Worm (Caenorhabditis elegans) whole organism, L1 larva: Measurements from ENCODE around the gene F54H12.2.
"Not testable (repeated sequence)": the region's sequence is repeated elsewhere in the genome, so short reads cannot be mapped to it uniquely, and the experiment has no call there.

Experiments used
- C16A3.4 ChIP-seq: fragments of 150-350 bp; optimal IDR thresholded peaks from 2 replicates; lab custom pipeline; 2014; ENCODE audit warnings: missing biosample characterization, missing genetic modification characterization
- C34B4.2 ChIP-seq: sonication (generic microtip); optimal IDR thresholded peaks from 2 replicates; lab custom pipeline; 2017; ENCODE audit warnings: mild to moderate bottlenecking, missing genetic modification characterization, missing compliant biosample characterization
- alr-1 ChIP-seq: fragments of 200-800 bp; sonication (Bioruptor generic); optimal IDR thresholded peaks from 2 replicates; lab custom pipeline; 2018; ENCODE audit warnings: borderline replicate concordance, mild to moderate bottlenecking, missing genetic modification characterization, missing compliant biosample characterization
- aly-2 ChIP-seq: fragments of 150-350 bp; optimal IDR thresholded peaks from 2 replicates; lab custom pipeline; 2014; ENCODE audit warnings: missing biosample characterization, missing genetic modification characterization
- ama-1 ChIP-seq: fragments of 150-350 bp; optimal IDR thresholded peaks from 2 replicates; lab custom pipeline; 2014
- ces-1 ChIP-seq: fragments of 150-350 bp; optimal IDR thresholded peaks from 2 replicates; lab custom pipeline; 2014; ENCODE audit warnings: missing biosample characterization, missing genetic modification reagents, missing genetic modification characterization
- dpl-1 ChIP-seq, 3 experiments: fragments of 150-350 bp in 2 of 3; sonication (generic microtip) in 1 of 3; optimal IDR thresholded peaks; 2 replicates each; lab custom pipeline; 2014 to 2017; ENCODE audit warnings: missing biosample characterization in 3 of 3, missing genetic modification characterization in 3 of 3, missing genetic modification reagents in 3 of 3
- dsc-1 ChIP-seq: sonication (generic microtip); optimal IDR thresholded peaks from 2 replicates; lab custom pipeline; 2016; ENCODE audit warnings: mild to moderate bottlenecking, missing genetic modification characterization, missing compliant biosample characterization
- egl-27 ChIP-seq, 2 experiments: fragments of 150-350 bp in 1 of 2; sonication (generic microtip); optimal IDR thresholded peaks; 3 replicates each; lab custom pipeline; 2017 to 2018; ENCODE audit warnings: missing biosample characterization in 2 of 2, missing genetic modification characterization in 2 of 2, missing genetic modification reagents in 2 of 2
- fkh-10 ChIP-seq: sonication (generic microtip); optimal IDR thresholded peaks from 2 replicates; lab custom pipeline; 2017; ENCODE audit warnings: missing biosample characterization, missing genetic modification reagents, missing genetic modification characterization
- fkh-4 ChIP-seq: sonication (generic microtip); optimal IDR thresholded peaks from 2 replicates; lab custom pipeline; 2016; ENCODE audit warnings: missing compliant biosample characterization, missing genetic modification characterization, borderline replicate concordance
- fos-1 ChIP-seq: fragments of 150-350 bp; optimal IDR thresholded peaks from 2 replicates; lab custom pipeline; 2014; ENCODE audit warnings: missing biosample characterization, missing genetic modification characterization
- hlh-17 ChIP-seq: fragments of 200-800 bp; sonication (Bioruptor generic); optimal IDR thresholded peaks from 2 replicates; lab custom pipeline; 2018; ENCODE audit warnings: missing genetic modification characterization, mild to moderate bottlenecking, missing compliant biosample characterization, moderate library complexity, borderline replicate concordance
- hpl-2 ChIP-seq: fragments of 150-350 bp; optimal IDR thresholded peaks from 2 replicates; lab custom pipeline; 2014; ENCODE audit warnings: missing biosample characterization, missing genetic modification reagents, missing genetic modification characterization
- isw-1 ChIP-seq: fragments of 200-800 bp; sonication (Bioruptor generic); IDR thresholded peaks from 2 replicates; pipeline ENCODE4 v1.3.6; 2022; ENCODE audit warnings: missing genetic modification characterization, missing compliant biosample characterization
- lin-35 ChIP-seq, 2 experiments: fragments of 150-350 bp; optimal IDR thresholded peaks; 2 replicates each; lab custom pipeline; 2014; ENCODE audit warnings: missing biosample characterization in 2 of 2, missing genetic modification characterization in 2 of 2, missing genetic modification reagents in 2 of 2
- lir-3 ChIP-seq: sonication (generic microtip); optimal IDR thresholded peaks from 2 replicates; lab custom pipeline; 2016; ENCODE audit warnings: mild to moderate bottlenecking, missing genetic modification characterization, moderate library complexity, missing compliant biosample characterization; ENCODE audit not compliant: poor library complexity
- lsy-2 ChIP-seq, 2 experiments: fragments of 150-350 bp; optimal IDR thresholded peaks; 2 replicates each; lab custom pipeline; 2014; ENCODE audit warnings: missing biosample characterization in 2 of 2, missing genetic modification characterization in 2 of 2
- mdl-1 ChIP-seq, 2 experiments: fragments of 150-350 bp; optimal IDR thresholded peaks; 2 replicates each; lab custom pipeline; 2014 to 2017; ENCODE audit warnings: missing biosample characterization in 2 of 2, missing genetic modification characterization in 2 of 2, inconsistent platforms in 1 of 2
- nhr-12 ChIP-seq: sonication (generic microtip); optimal IDR thresholded peaks from 2 replicates; lab custom pipeline; 2017; ENCODE audit warnings: missing biosample characterization, missing genetic modification characterization
- nhr-19 ChIP-seq: fragments of 200-800 bp; sonication (Bioruptor generic); conservative IDR thresholded peaks from 2 replicates; pipeline ENCODE4 v1.3.6; 2022; ENCODE audit warnings: missing genetic modification characterization, missing compliant biosample characterization
- nhr-237 ChIP-seq: fragments of 150-350 bp; optimal IDR thresholded peaks from 2 replicates; lab custom pipeline; 2014; ENCODE audit warnings: missing biosample characterization, missing genetic modification characterization
- nhr-28 ChIP-seq: fragments of 150-350 bp; optimal IDR thresholded peaks from 2 replicates; lab custom pipeline; 2014; ENCODE audit warnings: missing biosample characterization, missing genetic modification characterization
- nhr-71 ChIP-seq: sonication (generic microtip); optimal IDR thresholded peaks from 2 replicates; lab custom pipeline; 2016; ENCODE audit warnings: mild to moderate bottlenecking, missing genetic modification characterization, moderate library complexity, missing compliant biosample characterization
- nhr-77 ChIP-seq: fragments of 150-350 bp; optimal IDR thresholded peaks from 2 replicates; lab custom pipeline; 2014; ENCODE audit warnings: missing biosample characterization, missing genetic modification characterization
- nhr-84 ChIP-seq: sonication (generic microtip); optimal IDR thresholded peaks from 2 replicates; lab custom pipeline; 2017; ENCODE audit warnings: missing biosample characterization, missing genetic modification characterization
- nhr-90 ChIP-seq: sonication (generic microtip); optimal IDR thresholded peaks from 2 replicates; lab custom pipeline; 2016; ENCODE audit warnings: mild to moderate bottlenecking, missing genetic modification characterization, missing compliant biosample characterization; ENCODE audit not compliant: poor library complexity
- sox-4 ChIP-seq: sonication (generic microtip); optimal IDR thresholded peaks from 2 replicates; lab custom pipeline; 2016; ENCODE audit warnings: missing genetic modification characterization, missing compliant biosample characterization
- swsn-7 ChIP-seq: sonication (generic microtip); optimal IDR thresholded peaks from 2 replicates; lab custom pipeline; 2016; ENCODE audit warnings: missing genetic modification characterization, missing compliant biosample characterization
- tbx-2 ChIP-seq: sonication (generic microtip); optimal IDR thresholded peaks from 2 replicates; lab custom pipeline; 2016; ENCODE audit warnings: missing genetic modification characterization, missing compliant biosample characterization
- unc-30 ChIP-seq: sonication (generic microtip); optimal IDR thresholded peaks from 2 replicates; lab custom pipeline; 2017; ENCODE audit warnings: missing biosample characterization, missing genetic modification characterization
- unc-98 ChIP-seq: fragments of 200-800 bp; sonication (Bioruptor generic); IDR thresholded peaks from 2 replicates; pipeline ENCODE4 v1.3.6; 2022; ENCODE audit warnings: missing genetic modification characterization, missing compliant biosample characterization
- vab-15 ChIP-seq: sonication (generic microtip); optimal IDR thresholded peaks from 2 replicates; lab custom pipeline; 2017; ENCODE audit warnings: missing genotype, mild to moderate bottlenecking, missing genetic modification characterization, missing compliant biosample characterization
- ztf-11 ChIP-seq, 2 experiments: sonication (generic microtip); optimal IDR thresholded peaks; 2 replicates each; lab custom pipeline; 2016 to 2017; ENCODE audit warnings: missing genetic modification characterization in 2 of 2, missing biosample characterization in 1 of 2, missing compliant biosample characterization in 1 of 2

The F54H12.2 gene

DNA sequence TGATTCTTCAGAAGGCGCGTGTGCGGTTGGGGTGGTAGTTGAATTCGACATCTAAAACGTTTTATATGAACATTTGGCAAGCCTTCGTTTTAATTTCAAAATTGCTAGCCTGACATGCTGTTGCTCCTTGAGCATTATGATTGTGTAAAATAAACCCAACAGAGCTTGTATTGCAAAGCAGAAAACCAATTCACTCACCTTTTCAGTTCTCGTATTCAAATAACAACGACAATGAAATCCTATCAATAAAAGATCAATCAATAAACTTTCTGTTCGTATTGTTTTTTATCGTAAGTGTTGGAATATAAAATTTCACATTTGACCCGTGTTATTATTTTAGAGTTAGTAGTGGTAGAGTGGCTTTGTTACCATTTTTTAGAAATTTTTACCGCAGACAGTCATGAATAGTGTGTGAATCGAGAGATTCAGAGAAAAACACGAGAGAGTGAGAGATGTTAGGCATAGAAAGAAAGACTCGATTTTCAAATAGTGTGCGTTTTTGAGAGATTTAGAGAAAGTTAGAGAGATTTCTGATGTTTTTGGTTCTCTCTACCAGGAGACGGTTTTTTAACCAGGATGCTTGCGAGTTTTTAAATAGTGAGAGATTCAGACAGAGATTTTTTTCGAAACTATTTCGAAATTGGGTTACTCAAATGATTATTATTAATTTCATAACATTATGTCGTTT lies 5.3 kb upstream of the F54H12.2 start, which contains the start of gene F54H12.10:
F54H12.10 (minus strand) TSS at position 51 of the 688 bp plus-strand sequence.
- TF ChIP-seq dsc-1: peak; percentile 8
- peak; percentile 33; the same call in 1 of the 2 replicates for TF ChIP-seq nhr-19 (GFP tag; lab: Robert Waterston, UW)

DNA sequence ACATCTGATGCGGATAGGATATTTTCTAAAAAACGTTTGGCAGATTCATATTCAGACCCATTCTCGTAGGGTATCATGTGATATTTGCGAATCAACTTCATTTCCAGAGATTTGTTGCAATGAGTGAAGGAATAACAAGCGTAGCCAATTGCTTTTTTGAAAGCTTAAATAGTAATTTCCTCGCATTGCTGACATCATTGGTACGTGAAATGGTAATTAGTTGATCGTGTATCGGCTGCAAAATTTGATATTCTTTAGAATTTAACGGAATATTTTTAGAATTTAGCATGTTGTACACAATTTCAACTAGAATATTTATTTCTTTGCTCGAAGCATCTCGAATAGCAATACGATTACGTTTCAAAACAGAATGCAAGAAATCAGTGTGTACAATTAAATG lies 1.7 kb upstream of the F54H12.2 start, which contains the start of gene F54H12.4:
F54H12.4 (minus strand) TSS at position 101 of the 400 bp plus-strand sequence.
- not testable (repeated sequence) for TF ChIP-seq fkh-4; nhr-77; lin-35 (GFP tag; optimal IDR thresholded peaks at IDR 0.05; lab: Kevin White, UChicago)

DNA sequence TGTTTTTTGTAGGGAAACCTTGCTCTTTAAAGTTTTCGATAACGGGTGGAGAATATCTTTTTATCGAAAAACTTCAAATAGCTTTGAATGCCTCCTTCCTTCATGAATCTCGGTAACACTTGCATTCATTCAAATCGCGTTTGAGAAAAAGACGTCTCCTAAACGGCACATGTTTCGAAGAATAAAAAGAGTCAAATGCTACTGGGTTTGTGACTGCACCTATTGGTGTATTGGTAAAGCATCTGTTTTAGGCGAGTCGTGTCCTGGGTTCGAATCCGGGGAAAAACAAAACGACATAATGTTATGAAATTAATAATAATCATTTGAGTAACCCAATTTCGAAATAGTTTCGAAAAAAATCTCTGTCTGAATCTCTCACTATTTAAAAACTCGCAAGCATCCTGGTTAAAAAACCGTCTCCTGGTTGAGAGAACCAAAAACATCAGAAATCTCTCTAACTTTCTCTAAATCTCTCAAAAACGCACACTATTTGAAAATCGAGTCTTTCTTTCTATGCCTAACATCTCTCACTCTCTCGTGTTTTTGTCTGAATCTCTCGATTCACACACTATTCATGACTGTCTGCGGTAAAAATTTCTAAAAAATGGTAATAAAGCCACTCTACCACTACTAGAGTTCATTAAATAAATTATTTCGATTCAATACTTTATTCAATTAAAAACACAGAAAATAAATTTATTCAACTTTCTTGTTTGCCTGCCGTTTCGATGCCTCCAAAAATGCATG lies 1.7 kb downstream of the F54H12.2 start:
- TF ChIP-seq nhr-19 (GFP tag; lab: Robert Waterston, UW): 0 out of 2 replicates have a peak, but pooled peaks have one; percentile 18
- peak; percentile 35 for TF ChIP-seq dsc-1

DNA sequence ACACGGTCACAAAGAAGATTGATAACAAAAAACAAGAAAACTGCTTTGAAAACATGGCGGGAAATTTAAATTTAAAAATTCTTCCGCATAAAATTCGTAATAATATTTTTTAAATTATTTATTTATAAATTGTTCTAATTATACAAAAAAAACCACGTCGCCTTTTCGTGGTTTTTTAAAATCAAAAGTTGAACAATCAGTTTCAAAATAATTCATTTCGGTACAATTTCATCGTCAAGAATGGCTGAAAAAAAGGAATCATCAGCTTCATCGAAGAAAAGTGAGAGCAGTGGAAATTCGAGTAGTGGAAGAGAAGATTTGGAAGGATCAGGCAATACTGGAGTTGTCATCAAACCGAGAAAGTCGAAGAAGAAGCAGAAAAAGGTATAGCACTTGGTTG lies 4.7 kb downstream of the F54H12.2 start, which contains the start of the genes F54H12.8 and F54H12.7:
F54H12.8 (minus strand) TSS at position 101 of the 400 bp plus-strand sequence.
F54H12.7 (plus strand) TSS at position 229 of the 400 bp plus-strand sequence.
- TF ChIP-seq ces-1 (no peak), egl-27 (tag; optimal IDR thresholded peaks at IDR 0.05; lab: Kevin White, UChicago) (no peak), tbx-2 (tag; lab: Kevin White, UChicago) (no peak), sox-4 (tag; lab: Kevin White, UChicago) (no peak), swsn-7 (tag; lab: Kevin White, UChicago) (no peak), unc-30 (tag; lab: Kevin White, UChicago) (no peak), nhr-12 (tag; lab: Kevin White, UChicago) (no peak), fkh-4 (no peak), fkh-10 (GFP tag; lab: Kevin White, UChicago) (no peak), nhr-90 (tag; lab: Kevin White, UChicago) (no peak), aly-2 (tag; lab: Kevin White, UChicago) (no peak)

DNA sequence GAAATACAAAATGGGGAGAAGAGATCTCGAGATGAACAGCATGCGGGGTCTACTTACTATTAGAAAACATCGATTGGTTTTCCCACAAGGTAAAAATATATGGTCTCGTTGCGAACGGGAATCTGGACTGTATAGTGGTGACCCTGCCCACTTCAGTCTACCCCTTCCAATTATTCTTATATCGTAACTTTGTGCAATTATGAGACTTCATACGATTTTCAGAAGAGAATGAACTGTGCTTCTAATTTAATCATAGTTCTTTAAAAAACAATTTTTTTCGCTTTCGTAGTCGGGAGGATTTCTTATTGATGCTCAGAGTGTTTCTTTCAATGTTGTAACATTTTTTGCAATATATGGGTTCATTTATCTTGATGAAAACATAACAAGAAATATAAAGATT lies 7.7 kb downstream of the F54H12.2 start, which contains the start of gene F54H12.5:
F54H12.5 (minus strand) TSS at position 101 of the 400 bp plus-strand sequence.
- TF ChIP-seq lsy-2 (tag; optimal IDR thresholded peaks at IDR 0.05; lab: Kevin White, UChicago) (peak in 1 of 2 experiments; percentile 29), nhr-237 (tag; lab: Kevin White, UChicago) (no peak), nhr-71 (tag; lab: Kevin White, UChicago) (peak; percentile 5)

DNA sequence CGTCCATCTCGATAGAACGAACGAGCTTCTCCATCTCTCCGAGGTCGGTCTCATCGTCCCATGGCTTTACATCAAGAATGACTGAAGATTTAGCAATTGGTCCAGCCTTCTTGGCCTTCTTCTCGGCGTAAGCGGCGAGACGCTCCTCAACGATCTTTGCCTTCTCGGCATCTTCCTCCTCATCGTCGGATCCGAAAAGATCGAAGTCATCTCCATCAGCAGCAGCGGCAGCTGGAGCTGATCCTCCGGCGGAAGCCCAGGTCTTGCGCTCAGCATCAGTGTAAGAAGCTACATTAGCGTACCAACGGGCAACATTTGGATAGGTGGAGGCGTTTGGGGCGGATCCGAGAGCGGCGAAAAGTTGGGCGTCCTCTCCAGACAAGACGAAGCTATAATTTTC lies 8.3 kb downstream of the F54H12.2 start:
- TF ChIP-seq lir-3 (tag; lab: Kevin White, UChicago) (no peak), C16A3.4 (no peak), ces-1 (no peak), dpl-1 (GFP tag; optimal IDR thresholded peaks at IDR 0.05; lab: Kevin White, UChicago) (no peak), fos-1 (tag; lab: Kevin White, UChicago) (no peak), mdl-1 (tag; optimal IDR thresholded peaks at IDR 0.05; lab: Kevin White, UChicago) (no peak), hlh-17 (GFP tag; lab: Kevin White, UChicago) (no peak), nhr-12 (tag; lab: Kevin White, UChicago) (no peak)

DNA sequence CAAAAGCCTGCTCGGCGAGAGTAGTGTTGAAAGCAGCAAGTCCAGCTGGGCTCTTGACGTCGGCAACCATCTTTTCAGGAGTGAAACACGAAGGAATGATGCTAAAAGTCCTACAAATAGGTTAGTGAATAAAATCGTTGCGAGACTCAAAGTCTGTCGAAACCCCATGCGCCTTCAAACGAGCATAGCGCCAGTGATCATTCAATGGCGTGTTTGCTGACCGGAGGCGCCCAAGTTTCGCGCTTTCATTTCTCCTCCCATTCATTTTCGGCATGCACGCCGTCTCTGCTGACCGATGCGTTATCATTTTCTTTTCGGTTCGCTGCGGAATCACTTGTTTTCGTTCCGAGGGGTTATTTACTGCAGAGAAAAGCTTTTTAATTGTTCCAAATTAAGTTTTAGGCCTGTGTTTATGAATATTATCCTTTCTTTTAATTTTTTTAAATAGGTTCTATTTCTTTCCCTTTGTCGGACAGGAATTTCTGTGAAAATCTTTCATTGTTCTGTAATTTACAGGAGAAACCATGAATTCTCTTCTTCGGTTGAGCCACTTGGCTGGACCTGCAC lies 8.9 kb downstream of the F54H12.2 start, which contains the start of the genes eef-1B.1 and aco-2:
eef-1B.1 (minus strand) TSS at position 186 of the 567 bp plus-strand sequence.
aco-2 (plus strand) TSS at position 517 of the 567 bp plus-strand sequence.
- peak in 1 of 2 experiments; percentile 70 for TF ChIP-seq ztf-11 (tag; optimal IDR thresholded peaks at IDR 0.05; lab: Kevin White, UChicago)
- peak; percentile 94 to 96 for TF ChIP-seq lsy-2 (tag; optimal IDR thresholded peaks at IDR 0.05; lab: Kevin White, UChicago)
- no peak for TF ChIP-seq unc-98 (GFP tag; lab: Robert Waterston, UW)
- TF ChIP-seq nhr-84 (tag; lab: Kevin White, UChicago): no peak
- no peak for TF ChIP-seq ces-1
- TF ChIP-seq ama-1 (lab: Kevin White, UChicago): peak; percentile 53
- no peak for TF ChIP-seq C34B4.2 (tag; lab: Kevin White, UChicago)
- TF ChIP-seq swsn-7 (tag; lab: Kevin White, UChicago): peak; percentile 95
- peak; percentile 43 for TF ChIP-seq fkh-10 (GFP tag; lab: Kevin White, UChicago)
- TF ChIP-seq alr-1 (tag; lab: Kevin White, UChicago): no peak
- no peak for TF ChIP-seq nhr-28
- TF ChIP-seq nhr-71 (tag; lab: Kevin White, UChicago): peak; percentile 96
- peak; percentile 33 for TF ChIP-seq vab-15 (tag; lab: Kevin White, UChicago)
- TF ChIP-seq hpl-2 (GFP tag; lab: Kevin White, UChicago): peak; percentile 74
- TF ChIP-seq fkh-4: peak; percentile 26
- TF ChIP-seq nhr-237 (tag; lab: Kevin White, UChicago): peak; percentile 39
- TF ChIP-seq isw-1 (GFP tag; lab: Robert Waterston, UW): peak; percentile 89
